Worm (Caenorhabditis elegans) whole organism, L4 larva: ENCODE measurements around the gene M163.22.

Experiments
- F37D6.2 ChIP-seq: sonication (generic microtip); optimal IDR thresholded peaks from 2 replicates; lab custom pipeline; 2016; ENCODE audit warnings: mild to moderate bottlenecking, missing genetic modification characterization, missing compliant biosample characterization
- aly-2 ChIP-seq: sonication (generic microtip); optimal IDR thresholded peaks from 2 replicates; lab custom pipeline; 2018; ENCODE audit warnings: missing biosample characterization, missing genetic modification characterization
- attf-4 ChIP-seq: sonication (generic microtip); optimal IDR thresholded peaks from 3 replicates; lab custom pipeline; 2017; ENCODE audit warnings: missing biosample characterization, missing genetic modification characterization
- ces-1 ChIP-seq: fragments of 150-350 bp; sonication (generic microtip); optimal IDR thresholded peaks from 4 replicates; lab custom pipeline; 2014; ENCODE audit warnings: missing biosample characterization, missing genetic modification reagents, missing genetic modification characterization
- jun-1 ChIP-seq: fragments of 150-350 bp; optimal IDR thresholded peaks from 2 replicates; lab custom pipeline; 2014; ENCODE audit warnings: missing biosample characterization, missing genetic modification reagents, missing genetic modification characterization
- lin-13 ChIP-seq: fragments of 150-350 bp; optimal IDR thresholded peaks from 2 replicates; lab custom pipeline; 2014; ENCODE audit warnings: missing biosample characterization, missing genetic modification reagents, missing genetic modification characterization
- mep-1 ChIP-seq: fragments of 150-350 bp; sonication (generic microtip); optimal IDR thresholded peaks from 3 replicates; lab custom pipeline; 2014; ENCODE audit warnings: missing biosample characterization, missing genetic modification characterization
- mxl-2 ChIP-seq: fragments of 200-800 bp; sonication (Bioruptor generic); conservative IDR thresholded peaks from 2 replicates; pipeline ENCODE4 v1.3.6; 2022; ENCODE audit warnings: missing genetic modification reagents, missing genetic modification characterization, missing compliant biosample characterization
- nhr-11 ChIP-seq: fragments of 150-350 bp; optimal IDR thresholded peaks from 2 replicates; lab custom pipeline; 2014; ENCODE audit warnings: missing biosample characterization, missing genetic modification characterization
- nhr-237 ChIP-seq: sonication (generic microtip); optimal IDR thresholded peaks from 2 replicates; lab custom pipeline; 2017; ENCODE audit warnings: missing biosample characterization, missing genetic modification characterization
- nhr-42 ChIP-seq: fragments of 200-800 bp; sonication (Bioruptor generic); IDR thresholded peaks from 2 replicates; pipeline ENCODE4 v1.3.6; 2022; ENCODE audit warnings: missing genetic modification characterization, missing compliant biosample characterization
- unc-62 ChIP-seq, 3 experiments: fragments of 150-350 bp in 1 of 3; sonication (generic microtip); optimal IDR thresholded peaks in 2 of 3; peaks in 1 of 3; 1 replicate in 1 of 3; 2 replicates in 2 of 3; lab custom pipeline; 2014 to 2017; ENCODE audit warnings: missing biosample characterization in 3 of 3, missing genetic modification characterization in 3 of 3, missing genetic modification reagents in 3 of 3, missing genotype in 1 of 3
- zip-11 ChIP-seq: fragments of 200-800 bp; sonication (Bioruptor generic); IDR thresholded peaks from 2 replicates; pipeline ENCODE4 v1.3.6; 2022; ENCODE audit warnings: missing genetic modification characterization, missing compliant biosample characterization
- ztf-11 ChIP-seq: fragments of 150-350 bp; optimal IDR thresholded peaks from 2 replicates; lab custom pipeline; 2014; ENCODE audit warnings: missing biosample characterization, missing genetic modification characterization

DNA sequence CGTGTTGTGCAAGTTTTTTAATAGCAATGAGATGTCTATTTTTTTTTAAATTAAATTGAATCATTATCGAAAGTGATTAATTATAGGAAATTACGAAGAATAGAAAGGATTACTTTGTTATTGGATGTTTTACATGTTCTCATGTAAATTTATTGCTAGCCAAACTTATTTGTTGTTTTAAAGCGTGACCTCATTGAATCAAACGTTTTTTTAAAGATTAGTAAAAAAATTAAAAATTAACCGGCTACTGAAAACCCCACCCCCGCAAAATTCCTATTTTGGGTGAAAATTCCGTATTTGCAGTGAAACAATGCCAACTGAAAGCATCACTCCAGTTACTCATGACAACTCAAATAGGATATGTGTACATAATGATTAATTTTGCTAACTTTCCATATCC lies 19.1 kb downstream of the M163.22 start, which contains the start of gene M163.8:
- TF ChIP-seq mxl-2 (GFP tag; lab: Robert Waterston, UW): no peak
- TF ChIP-seq ztf-11 (tag; lab: Kevin White, UChicago): no peak
- TF ChIP-seq ces-1: no peak
- no peak for TF ChIP-seq nhr-11 (tag; lab: Kevin White, UChicago)
- TF ChIP-seq aly-2 (tag; lab: Kevin White, UChicago): no peak
- TF ChIP-seq nhr-237 (tag; lab: Kevin White, UChicago): no peak
- TF ChIP-seq zip-11 (GFP tag; lab: Robert Waterston, UW): no peak
- TF ChIP-seq unc-62 (GFP tag; optimal IDR thresholded peaks at IDR 0.05 in 1 of 2; lab: Kevin White, UChicago): no peak
- no peak for TF ChIP-seq unc-62 (tag; optimal IDR thresholded peaks at IDR 0.05; lab: Kevin White, UChicago)
- no peak for TF ChIP-seq mep-1
- no peak for TF ChIP-seq nhr-42 (GFP tag; lab: Robert Waterston, UW)
- no peak for TF ChIP-seq F37D6.2 (tag; lab: Kevin White, UChicago)
- TF ChIP-seq jun-1 (tag; lab: Kevin White, UChicago): no peak
- no peak for TF ChIP-seq attf-4 (tag; lab: Kevin White, UChicago)
- TF ChIP-seq lin-13 (GFP tag; lab: Kevin White, UChicago): no peak
